Fruit fly (Drosophila melanogaster) whole organism, embryonic: ENCODE measurements around the gene CheB38c.
A peak's percentile ranks its signal among the peaks of the same experiment; 100 is the strongest.

Experiments
- BtbVII ChIP-seq: fragments of 200-800 bp; sonication (Bioruptor generic); optimal IDR thresholded peaks from 3 replicates; lab custom pipeline; 2017; ENCODE audit warnings: missing biosample characterization, mild to moderate bottlenecking, missing genetic modification characterization
- CG1024 ChIP-seq: fragments of 200-800 bp; sonication (Bioruptor generic); IDR thresholded peaks from 2 replicates; pipeline ENCODE4 v1.3.6; 2022; ENCODE audit warnings: missing biosample characterization, missing genetic modification characterization
- CG10274 ChIP-seq: fragments of 200-800 bp; sonication (Bioruptor generic); optimal IDR thresholded peaks from 3 replicates; lab custom pipeline; 2017; ENCODE audit warnings: missing biosample characterization, mild to moderate bottlenecking, missing genetic modification characterization
- CG10431 ChIP-seq: fragments of 200-800 bp; sonication (Bioruptor generic); optimal IDR thresholded peaks from 3 replicates; lab custom pipeline; 2018; ENCODE audit warnings: missing biosample characterization, mild to moderate bottlenecking, missing genetic modification characterization
- CG12299 ChIP-seq: fragments of 200-800 bp; sonication (Bioruptor generic); optimal IDR thresholded peaks from 2 replicates; lab custom pipeline; 2018; ENCODE audit warnings: missing biosample characterization, mild to moderate bottlenecking, missing genetic modification characterization
- CG13287 ChIP-seq: fragments of 200-800 bp; sonication (Bioruptor generic); IDR thresholded peaks from 2 replicates; pipeline ENCODE4 v1.3.6; 2022; ENCODE audit warnings: missing biosample characterization, missing genetic modification characterization; ENCODE audit not compliant: partially characterized antibody
- CG14860 ChIP-seq: fragments of 200-800 bp; sonication (Bioruptor generic); IDR thresholded peaks from 3 replicates; pipeline ENCODE4 v1.3.6; 2022; ENCODE audit warnings: missing biosample characterization, missing genetic modification characterization; ENCODE audit not compliant: partially characterized antibody
- CG15269 ChIP-seq: fragments of 200-800 bp; sonication (Bioruptor generic); optimal IDR thresholded peaks from 2 replicates; lab custom pipeline; 2018; ENCODE audit warnings: missing biosample characterization, mild to moderate bottlenecking, missing genetic modification characterization, moderate library complexity
- CG15601 ChIP-seq: fragments of 200-800 bp; sonication (Bioruptor generic); optimal IDR thresholded peaks from 3 replicates; lab custom pipeline; 2019; ENCODE audit warnings: missing biosample characterization, mild to moderate bottlenecking, missing genetic modification characterization, moderate library complexity
- CG17568 ChIP-seq: fragments of 200-800 bp; sonication (Bioruptor generic); optimal IDR thresholded peaks from 2 replicates; lab custom pipeline; 2018; ENCODE audit warnings: missing biosample characterization, mild to moderate bottlenecking, missing genetic modification characterization, moderate library complexity
- CG2120 ChIP-seq: fragments of 200-800 bp; sonication (Bioruptor generic); optimal IDR thresholded peaks from 3 replicates; lab custom pipeline; 2016; ENCODE audit warnings: missing biosample characterization, missing genetic modification characterization
- CG3163 ChIP-seq: fragments of 200-800 bp; sonication (Bioruptor generic); optimal IDR thresholded peaks from 3 replicates; lab custom pipeline; 2016; ENCODE audit warnings: missing biosample characterization, missing genetic modification characterization
- CG4424 ChIP-seq: fragments of 200-800 bp; sonication (Bioruptor generic); optimal IDR thresholded peaks from 3 replicates; lab custom pipeline; 2016; ENCODE audit warnings: missing biosample characterization, missing genetic modification characterization
- CG4730 ChIP-seq: fragments of 200-800 bp; sonication (Bioruptor generic); IDR thresholded peaks from 2 replicates; pipeline ENCODE4 v1.3.6; 2022; ENCODE audit warnings: missing biosample characterization, missing genetic modification characterization
- CG5180 ChIP-seq: fragments of 200-800 bp; sonication (Bioruptor generic); optimal IDR thresholded peaks from 3 replicates; lab custom pipeline; 2017; ENCODE audit warnings: missing biosample characterization, missing genetic modification characterization, mild to moderate bottlenecking, moderate library complexity, missing genetic modification reagents
- CG6654 ChIP-seq: fragments of 200-800 bp; sonication (Bioruptor generic); optimal IDR thresholded peaks from 2 replicates; lab custom pipeline; 2017; ENCODE audit warnings: missing biosample characterization, mild to moderate bottlenecking, missing genetic modification characterization
- CG6854 ChIP-seq: fragments of 200-800 bp; sonication (Bioruptor generic); optimal IDR thresholded peaks from 3 replicates; lab custom pipeline; 2017; ENCODE audit warnings: missing biosample characterization, mild to moderate bottlenecking, missing genetic modification characterization
- CG8944 ChIP-seq: fragments of 200-800 bp; sonication (Bioruptor generic); optimal IDR thresholded peaks from 3 replicates; lab custom pipeline; 2016; ENCODE audit warnings: missing biosample characterization, missing genetic modification characterization
- D19A ChIP-seq: fragments of 200-800 bp; optimal IDR thresholded peaks from 3 replicates; lab custom pipeline; 2019; ENCODE audit warnings: missing biosample characterization, mild to moderate bottlenecking, missing genetic modification characterization, moderate library complexity
- D19B ChIP-seq: fragments of 200-800 bp; sonication (Bioruptor generic); optimal IDR thresholded peaks from 2 replicates; lab custom pipeline; 2017; ENCODE audit warnings: missing biosample characterization, mild to moderate bottlenecking, missing genetic modification characterization
- HLH4C ChIP-seq: fragments of 200-800 bp; sonication (Bioruptor generic); IDR thresholded peaks from 3 replicates; pipeline ENCODE4 v1.3.6; 2022; ENCODE audit warnings: missing biosample characterization, missing genetic modification characterization; ENCODE audit not compliant: partially characterized antibody
- Kr ChIP-seq: fragments of 200-800 bp; sonication (Bioruptor generic); optimal IDR thresholded peaks from 2 replicates; lab custom pipeline; 2017; ENCODE audit warnings: missing biosample characterization, mild to moderate bottlenecking, missing genetic modification characterization
- Med ChIP-seq: fragments of 200-800 bp; sonication (Bioruptor generic); peaks from one replicate; lab custom pipeline; 2016; ENCODE audit warnings: missing biosample characterization, missing genetic modification characterization, mild to moderate bottlenecking, inconsistent platforms, moderate library complexity
- Poxn ChIP-seq: fragments of 200-800 bp; sonication (Bioruptor generic); IDR thresholded peaks from 2 replicates; pipeline ENCODE4 v1.3.6; 2022; ENCODE audit warnings: missing biosample characterization, missing genetic modification characterization
- Rfx ChIP-seq: fragments of 200-800 bp; sonication (Bioruptor generic); IDR thresholded peaks from 2 replicates; pipeline ENCODE4 v1.3.6; 2022; ENCODE audit warnings: missing biosample characterization, missing genetic modification characterization
- Ssrp ChIP-seq: fragments of 200-800 bp; sonication (Bioruptor generic); optimal IDR thresholded peaks from 2 replicates; lab custom pipeline; 2018; ENCODE audit warnings: missing biosample characterization, mild to moderate bottlenecking, missing genetic modification characterization, moderate library complexity
- bcd ChIP-seq: fragments of 200-800 bp; sonication (Bioruptor generic); optimal IDR thresholded peaks from 2 replicates; lab custom pipeline; 2017; ENCODE audit warnings: missing biosample characterization, mild to moderate bottlenecking, missing genetic modification characterization
- btn ChIP-seq: fragments of 200-800 bp; sonication (Bioruptor generic); optimal IDR thresholded peaks from 2 replicates; lab custom pipeline; 2016; ENCODE audit warnings: missing biosample characterization, missing genetic modification characterization
- cg ChIP-seq: fragments of 200-800 bp; sonication (Bioruptor generic); optimal IDR thresholded peaks from 3 replicates; lab custom pipeline; 2019; ENCODE audit warnings: missing biosample characterization, mild to moderate bottlenecking, missing genetic modification characterization, moderate library complexity
- esg ChIP-seq: fragments of 200-800 bp; sonication (Bioruptor generic); conservative IDR thresholded peaks from 2 replicates; pipeline ENCODE4 v1.3.6; 2022; ENCODE audit warnings: missing biosample characterization, missing genetic modification characterization
- grn ChIP-seq: fragments of 200-800 bp; sonication (Bioruptor generic); optimal IDR thresholded peaks from 3 replicates; lab custom pipeline; 2017; ENCODE audit warnings: missing biosample characterization, missing genetic modification characterization
- gro ChIP-seq: fragments of 200-800 bp; sonication (Bioruptor generic); optimal IDR thresholded peaks from 2 replicates; lab custom pipeline; 2016; ENCODE audit warnings: missing biosample characterization, missing genetic modification characterization
- gt ChIP-seq: fragments of 200-800 bp; sonication (Bioruptor generic); IDR thresholded peaks from 2 replicates; pipeline ENCODE4 v1.3.6; 2022; ENCODE audit warnings: missing biosample characterization, missing genetic modification characterization
- inv ChIP-seq: fragments of 200-800 bp; sonication (Bioruptor generic); IDR thresholded peaks from 2 replicates; pipeline ENCODE4 v1.3.6; 2022; ENCODE audit warnings: missing biosample characterization, missing genetic modification characterization; ENCODE audit not compliant: partially characterized antibody
- kni ChIP-seq: fragments of 200-800 bp; sonication (Bioruptor generic); optimal IDR thresholded peaks from 3 replicates; lab custom pipeline; 2017; ENCODE audit warnings: mild to moderate bottlenecking, missing biosample characterization, missing genetic modification reagents, missing genetic modification characterization
- lilli ChIP-seq: fragments of 200-800 bp; sonication (Bioruptor generic); optimal IDR thresholded peaks from 3 replicates; lab custom pipeline; 2016; ENCODE audit warnings: missing biosample characterization, missing genetic modification characterization
- p53 ChIP-seq: fragments of 200-800 bp; sonication (Bioruptor generic); optimal IDR thresholded peaks from 2 replicates; lab custom pipeline; 2016; ENCODE audit warnings: missing biosample characterization, missing genetic modification characterization
- sc ChIP-seq, 3 experiments: fragments of >200 bp in 2 of 3; fragments of 200-800 bp in 1 of 3; sonication (Bioruptor generic) in 1 of 3; optimal IDR thresholded peaks; 2 replicates in 2 of 3; 3 replicates in 1 of 3; lab custom pipeline; 2017; ENCODE audit warnings: mild to moderate bottlenecking in 1 of 3, missing biosample characterization in 1 of 3, missing genetic modification characterization in 1 of 3, missing genetic modification reagents in 1 of 3
- sens ChIP-seq: fragments of 200-800 bp; sonication (Bioruptor generic); peaks from one replicate; lab custom pipeline; 2016; ENCODE audit warnings: missing biosample characterization, missing genetic modification characterization
- unc-4 ChIP-seq: fragments of 200-800 bp; sonication (Bioruptor generic); IDR thresholded peaks from 2 replicates; pipeline ENCODE4 v1.3.6; 2022; ENCODE audit warnings: missing biosample characterization, missing genetic modification characterization; ENCODE audit not compliant: partially characterized antibody
- vvl ChIP-seq: fragments of 200-800 bp; sonication (Bioruptor generic); IDR thresholded peaks from 2 replicates; pipeline ENCODE4 v1.3.6; 2022; ENCODE audit warnings: missing biosample characterization, missing genetic modification characterization

CheB38c gene

dm6 chr2L:20831060-20831459 lies 10.4 kb upstream of the CheB38c start, which contains the start of gene CG31674 (continued):
- TF ChIP-seq esg (GFP tag; lab: Robert Waterston, UW) (no peak), D19A (tag; lab: Kevin White, UChicago) (peak; percentile 81), bcd (GFP tag; lab: Kevin White, UChicago) (no peak), p53 (no peak), CG15269 (tag; lab: Kevin White, UChicago) (peak; percentile 22), CG13287 (GFP tag; lab: Robert Waterston, UW) (peak; percentile 53; the same call in 1 of the 2 replicates), btn (GFP tag; lab: Kevin White, UChicago) (no peak), CG17568 (GFP tag; lab: Kevin White, UChicago) (peak; percentile 1), Poxn (GFP tag; lab: Robert Waterston, UW) (no peak), CG6854 (no peak), cg (no peak), CG4730 (GFP tag; lab: Robert Waterston, UW) (no peak), HLH4C (GFP tag; lab: Robert Waterston, UW) (no peak), sc (optimal IDR thresholded peaks at IDR 0.05; lab: Kevin White, UChicago) (no peak), sc (GFP tag; optimal IDR thresholded peaks at IDR 0.05; lab: Kevin White, UChicago) (no peak), kni (GFP tag; lab: Kevin White, UChicago) (no peak), CG5180 (GFP tag; lab: Kevin White, UChicago) (peak; percentile 23), gt (GFP tag; lab: Robert Waterston, UW) (no peak), vvl (GFP tag; lab: Robert Waterston, UW) (peak; percentile 51), unc-4 (GFP tag; lab: Robert Waterston, UW) (0 out of 2 replicates have a peak, but pooled peaks have one; percentile 15), CG8944 (GFP tag; lab: Kevin White, UChicago) (no peak), CG1024 (GFP tag; lab: Robert Waterston, UW) (no peak), CG12299 (tag; lab: Kevin White, UChicago) (no peak), Rfx (GFP tag; lab: Robert Waterston, UW) (peak; percentile 21; the same call in 1 of the 2 replicates), gro (GFP tag; lab: Kevin White, UChicago) (peak; percentile 47), CG2120 (GFP tag; lab: Kevin White, UChicago) (peak; percentile 0), lilli (no peak), Kr (GFP tag; lab: Kevin White, UChicago) (no peak), CG6654 (no peak), CG15601 (tag; lab: Kevin White, UChicago) (peak; percentile 6), CG4424 (GFP tag; lab: Kevin White, UChicago) (no peak), D19B (GFP tag; lab: Kevin White, UChicago) (no peak), grn (peak; percentile 28), CG3163 (GFP tag; lab: Kevin White, UChicago) (peak; percentile 96), BtbVII (GFP tag; lab: Kevin White, UChicago) (peak; percentile 11), CG14860 (no peak), CG10274 (GFP tag; lab: Kevin White, UChicago) (no peak), sens (GFP tag; lab: Kevin White, UChicago) (peak; percentile 28), Med (GFP tag; lab: Kevin White, UChicago) (peak; percentile 90), inv (GFP tag; lab: Robert Waterston, UW) (no peak), CG10431 (GFP tag; lab: Kevin White, UChicago) (no peak), Ssrp (tag; lab: Kevin White, UChicago) (no peak)
- TF ChIP-seq, all 482 proteins: peak for 46
